Worm (Caenorhabditis elegans): ENCODE measurements around the gene srlf-28.
A peak's percentile ranks its signal among the peaks of the same experiment; 100 is the strongest.

The srlf-28 gene

DNA sequence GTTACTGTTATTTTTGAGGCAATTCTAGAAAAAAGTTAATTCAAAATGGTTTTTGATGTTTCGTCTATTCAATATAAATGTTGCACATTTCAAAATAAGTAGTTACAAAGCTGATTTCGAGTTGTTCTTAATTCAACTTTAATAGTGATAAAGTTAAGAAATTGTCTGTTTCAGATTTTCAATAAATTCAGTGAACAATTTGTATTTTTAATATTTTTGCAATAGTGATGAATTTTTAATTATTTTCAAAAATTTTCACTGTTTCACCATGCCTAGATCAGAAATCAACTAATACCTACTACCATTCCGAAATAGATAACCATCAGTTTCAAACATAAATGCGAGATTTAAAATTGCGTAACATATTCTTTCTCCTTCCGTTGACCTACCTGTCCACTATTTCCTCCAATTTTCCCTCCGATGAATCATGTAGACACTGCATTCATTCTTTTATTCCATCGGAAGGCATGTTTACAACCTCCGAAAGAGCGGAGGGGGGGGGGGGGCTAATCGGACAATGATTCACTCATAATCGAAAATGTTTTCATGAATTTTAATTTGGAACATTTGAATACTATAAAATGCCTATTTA lies 46.5 kb upstream of the srlf-28 start:
- no peak for TF ChIP-seq F37B4.10 (GFP tag; IDR thresholded peaks at IDR 0.05)
- no peak for TF ChIP-seq snpc-4 (GFP tag; optimal IDR thresholded peaks at IDR 0.05)
- peak in 3 of 4 experiments; percentile 7 to 61 (median 40) for TF ChIP-seq snpc-4 (tag; optimal IDR thresholded peaks at IDR 0.05)
- 0 out of 2 replicates have a peak, but pooled peaks have one; percentile 43 for TF ChIP-seq attf-6 (GFP tag; IDR thresholded peaks at IDR 0.05)
- no peak for TF ChIP-seq him-1 (tag; optimal IDR thresholded peaks at IDR 0.05)

- TF ChIP-seq fkh-3 (tag; optimal IDR thresholded peaks at IDR 0.05) (no peak), F23B12.7 (tag; optimal IDR thresholded peaks at IDR 0.05; ENCODE audit: insufficient read depth) (no peak), mel-28 (tag; optimal IDR thresholded peaks at IDR 0.05; ENCODE audit: borderline replicate concordance) (no peak), rcor-1 (GFP tag; IDR thresholded peaks at IDR 0.05) (no peak), xnd-1 (tag; optimal IDR thresholded peaks at IDR 0.05) (no peak), F33H1.4 (GFP tag; IDR thresholded peaks at IDR 0.05) (no peak), T26A5.8 (tag; optimal IDR thresholded peaks at IDR 0.05) (no peak), tlf-1 (GFP tag; optimal IDR thresholded peaks at IDR 0.05) (no peak), pbrm-1 (GFP tag; IDR thresholded peaks at IDR 0.05) (no peak), ekl-4 (GFP tag; IDR thresholded peaks at IDR 0.05) (no peak), egl-18 (GFP tag; IDR thresholded peaks at IDR 0.05) (no peak)
Observed at ce11 chrIV:14389070-14389469, 45.4 kb upstream of the srlf-28 start.

- TF ChIP-seq hmg-1.2 (GFP tag; IDR thresholded peaks at IDR 0.05) = peak; percentile 75
- no peak for TF ChIP-seq hsf-1 (GFP tag; IDR thresholded peaks at IDR 0.05)
- no peak for TF ChIP-seq ama-1 (optimal IDR thresholded peaks at IDR 0.05)
- no peak for TF ChIP-seq ama-1 (GFP tag; optimal IDR thresholded peaks at IDR 0.05)
- no peak for TF ChIP-seq lsy-27 (tag; optimal IDR thresholded peaks at IDR 0.05; ENCODE audit: borderline replicate concordance, insufficient read depth)
- no peak for TF ChIP-seq athp-1 (tag; optimal IDR thresholded peaks at IDR 0.05)
- TF ChIP-seq snpc-4 (GFP tag; optimal IDR thresholded peaks at IDR 0.05) = peak; percentile 65
- peak; percentile 23 to 93 (median 34) for TF ChIP-seq snpc-4 (tag; optimal IDR thresholded peaks at IDR 0.05)
- peak; percentile 94 for TF ChIP-seq attf-6 (GFP tag; IDR thresholded peaks at IDR 0.05)
- peak; percentile 48 for TF ChIP-seq snpc-1.1 (tag; optimal IDR thresholded peaks at IDR 0.05; ENCODE audit: insufficient read depth)
- TF ChIP-seq C06A6.2 (GFP tag; conservative IDR thresholded peaks at IDR 0.05) = no peak
- no peak for TF ChIP-seq nhr-80 (tag; optimal IDR thresholded peaks at IDR 0.05)
- TF ChIP-seq F57A8.1 (GFP tag; optimal IDR thresholded peaks at IDR 0.05) = no peak
- TF ChIP-seq him-1 (tag; optimal IDR thresholded peaks at IDR 0.05) = no peak
- no peak for TF ChIP-seq snpc-1.3 (tag; optimal IDR thresholded peaks at IDR 0.05; ENCODE audit: insufficient read depth)
- TF ChIP-seq madf-6 (GFP tag; IDR thresholded peaks at IDR 0.05) = no peak
- no peak for TF ChIP-seq dpff-1 (tag; optimal IDR thresholded peaks at IDR 0.05)
- no peak for TF ChIP-seq egl-44 (GFP tag; IDR thresholded peaks at IDR 0.05)
- no peak for TF ChIP-seq lin-26 (GFP tag; IDR thresholded peaks at IDR 0.05)
- TF ChIP-seq egrh-3 (GFP tag; IDR thresholded peaks at IDR 0.05) = peak; percentile 37; the same call in 1 of the 2 replicates
- TF ChIP-seq Y95B8A.8 (GFP tag; IDR thresholded peaks at IDR 0.05) = no peak
- no peak for TF ChIP-seq lir-1 (GFP tag; conservative IDR thresholded peaks at IDR 0.05)
- TF ChIP-seq pbrm-1 (GFP tag; IDR thresholded peaks at IDR 0.05) = peak; percentile 42; the same call in 1 of the 2 replicates
- no peak for TF ChIP-seq ceh-91 (GFP tag; IDR thresholded peaks at IDR 0.05)
- TF ChIP-seq die-1 (tag; optimal IDR thresholded peaks at IDR 0.05) = no peak
- TF ChIP-seq ceh-100 (GFP tag; IDR thresholded peaks at IDR 0.05) = peak; percentile 52
Observed at ce11 chrIV:14387766-14388553, 44.3 kb upstream of the srlf-28 start.
